Worm (Caenorhabditis elegans) whole organism, early embryonic: ENCODE data around the gene K11H12.11.
A peak's percentile ranks its signal among the peaks of the same experiment; 100 is the strongest.

Experiments used
- B0310.2 ChIP-seq: sonication (generic microtip); optimal IDR thresholded peaks from 2 replicates; lab custom pipeline; 2016; ENCODE audit warnings: mild to moderate bottlenecking, missing genetic modification characterization, missing compliant biosample characterization
- F13C5.2 ChIP-seq: sonication (generic microtip); optimal IDR thresholded peaks from 2 replicates; lab custom pipeline; 2017; ENCODE audit warnings: mild to moderate bottlenecking, missing genetic modification characterization, inconsistent platforms, missing compliant biosample characterization
- aly-1 ChIP-seq: sonication (generic microtip); optimal IDR thresholded peaks from 2 replicates; lab custom pipeline; 2016; ENCODE audit warnings: missing genetic modification characterization, missing compliant biosample characterization
- ama-1 ChIP-seq: fragments of 150-350 bp; optimal IDR thresholded peaks from 2 replicates; lab custom pipeline; 2014
- ceh-13 ChIP-seq: fragments of 200-800 bp; sonication (Bioruptor generic); optimal IDR thresholded peaks from 2 replicates; lab custom pipeline; 2018; ENCODE audit warnings: mild to moderate bottlenecking, missing genetic modification characterization, missing compliant biosample characterization
- ceh-36 ChIP-seq: sonication (generic microtip); optimal IDR thresholded peaks from 2 replicates; lab custom pipeline; 2016; ENCODE audit warnings: missing genetic modification characterization, inconsistent platforms, missing compliant biosample characterization
- ets-7 ChIP-seq: sonication (generic microtip); optimal IDR thresholded peaks from 2 replicates; lab custom pipeline; 2016; ENCODE audit warnings: missing genotype, missing genetic modification characterization, missing compliant biosample characterization
- flt-1 ChIP-seq: fragments of 200-800 bp; sonication (Bioruptor generic); IDR thresholded peaks from 2 replicates; pipeline ENCODE4 v1.3.6; 2022; ENCODE audit warnings: missing genetic modification characterization, missing compliant biosample characterization
- hmbx-1 ChIP-seq: sonication (generic microtip); optimal IDR thresholded peaks from 2 replicates; lab custom pipeline; 2016; ENCODE audit warnings: mild to moderate bottlenecking, missing genetic modification characterization, missing compliant biosample characterization
- hmg-4 ChIP-seq: fragments of 200-800 bp; sonication (Bioruptor generic); optimal IDR thresholded peaks from 2 replicates; lab custom pipeline; 2018; ENCODE audit warnings: mild to moderate bottlenecking, missing genetic modification characterization, missing compliant biosample characterization
- hnd-1 ChIP-seq: sonication (generic microtip); optimal IDR thresholded peaks from 2 replicates; lab custom pipeline; 2016; ENCODE audit warnings: missing genetic modification characterization, missing compliant biosample characterization
- pes-1 ChIP-seq: fragments of 200-800 bp; sonication (Bioruptor generic); IDR thresholded peaks from 2 replicates; pipeline ENCODE4 v1.3.6; 2022; ENCODE audit warnings: missing genetic modification reagents, missing genetic modification characterization, missing compliant biosample characterization
- scrt-1 ChIP-seq: fragments of 200-800 bp; sonication (Bioruptor generic); IDR thresholded peaks from 2 replicates; pipeline ENCODE4 v1.3.6; 2022; ENCODE audit warnings: missing genetic modification characterization, missing compliant biosample characterization
- sea-1 ChIP-seq: fragments of 200-800 bp; sonication (Bioruptor generic); conservative IDR thresholded peaks from 2 replicates; pipeline ENCODE4 v1.3.6; 2022; ENCODE audit warnings: missing genetic modification characterization, missing compliant biosample characterization
- tbx-11 ChIP-seq: fragments of 200-800 bp; sonication (Bioruptor generic); IDR thresholded peaks from 2 replicates; pipeline ENCODE4 v1.3.6; 2022; ENCODE audit warnings: missing genetic modification characterization, missing compliant biosample characterization
- tbx-37 ChIP-seq: fragments of 200-800 bp; sonication (Bioruptor generic); conservative IDR thresholded peaks from 2 replicates; pipeline ENCODE4 v1.3.6; 2022; ENCODE audit warnings: missing genetic modification reagents, missing genetic modification characterization, missing compliant biosample characterization
- tra-4 ChIP-seq: sonication (generic microtip); optimal IDR thresholded peaks from 2 replicates; lab custom pipeline; 2017; ENCODE audit warnings: missing genetic modification characterization, missing compliant biosample characterization

The K11H12.11 gene

ce11 chrIV:625947-626548, 44.3 kb downstream of the K11H12.11 start:
- TF ChIP-seq hmbx-1 (tag; lab: Kevin White, UChicago) (no peak), tbx-11 (GFP tag; lab: Robert Waterston, UW) (no peak), tra-4 (tag; lab: Kevin White, UChicago) (no peak), scrt-1 (GFP tag; lab: Robert Waterston, UW) (no peak), hmg-4 (GFP tag; lab: Kevin White, UChicago) (no peak), ama-1 (lab: Kevin White, UChicago) (no peak), aly-1 (tag; lab: Kevin White, UChicago) (no peak), sea-1 (GFP tag; lab: Robert Waterston, UW) (no peak)

ce11 chrIV:623876-624275, 46.5 kb downstream of the K11H12.11 start:
- TF ChIP-seq scrt-1 (GFP tag; lab: Robert Waterston, UW) = no peak
- no peak for TF ChIP-seq pes-1 (GFP tag; lab: Robert Waterston, UW)
- TF ChIP-seq ets-7 (tag; lab: Kevin White, UChicago) = no peak
- no peak for TF ChIP-seq aly-1 (tag; lab: Kevin White, UChicago)
- TF ChIP-seq hnd-1 (tag; lab: Kevin White, UChicago) = no peak

ce11 chrIV:622989-623388, 47.4 kb downstream of the K11H12.11 start:
- no peak for TF ChIP-seq scrt-1 (GFP tag; lab: Robert Waterston, UW)
- no peak for TF ChIP-seq hmbx-1 (tag; lab: Kevin White, UChicago)
- TF ChIP-seq tbx-37 (GFP tag; lab: Robert Waterston, UW) = no peak
- no peak for TF ChIP-seq aly-1 (tag; lab: Kevin White, UChicago)

- TF ChIP-seq ceh-36 (tag; lab: Kevin White, UChicago) (peak; percentile 46), tra-4 (tag; lab: Kevin White, UChicago) (peak; percentile 61), hmg-4 (GFP tag; lab: Kevin White, UChicago) (peak; percentile 61), flt-1 (GFP tag; lab: Robert Waterston, UW) (peak; percentile 86), tbx-37 (GFP tag; lab: Robert Waterston, UW) (peak; percentile 67), hmbx-1 (tag; lab: Kevin White, UChicago) (peak; percentile 29), ets-7 (tag; lab: Kevin White, UChicago) (peak; percentile 47), ceh-13 (GFP tag; lab: Kevin White, UChicago) (peak; percentile 63), pes-1 (GFP tag; lab: Robert Waterston, UW) (peak; percentile 89), ama-1 (lab: Kevin White, UChicago) (no peak), hnd-1 (tag; lab: Kevin White, UChicago) (peak; percentile 62), tbx-11 (GFP tag; lab: Robert Waterston, UW) (peak; percentile 83), scrt-1 (GFP tag; lab: Robert Waterston, UW) (peak; percentile 85), sea-1 (GFP tag; lab: Robert Waterston, UW) (peak; percentile 86), F13C5.2 (tag; lab: Kevin White, UChicago) (peak; percentile 81), B0310.2 (tag; lab: Kevin White, UChicago) (peak; percentile 27), aly-1 (tag; lab: Kevin White, UChicago) (peak; percentile 76)
These were observed 50.0 kb downstream of the K11H12.11 start for ce11 chrIV:620324-620723.

ce11 chrIV:619766-620165, 50.6 kb downstream of the K11H12.11 start:
- no peak for TF ChIP-seq ets-7 (tag; lab: Kevin White, UChicago)
- TF ChIP-seq ama-1 (lab: Kevin White, UChicago) = no peak
- TF ChIP-seq scrt-1 (GFP tag; lab: Robert Waterston, UW) = no peak
